Worm (Caenorhabditis elegans) whole organism, mixed stage, embryonic: ENCODE results near the gene uggt-1.

Experiments used
- blmp-1 ChIP-seq: fragments of 150-350 bp; optimal IDR thresholded peaks from 2 replicates; lab custom pipeline; 2014; ENCODE audit warnings: missing biosample characterization, missing genetic modification characterization
- unc-62 ChIP-seq: fragments of 150-350 bp; optimal IDR thresholded peaks from 2 replicates; lab custom pipeline; 2014; ENCODE audit warnings: missing biosample characterization, missing genetic modification reagents, missing genetic modification characterization
- ztf-11 ChIP-seq: fragments of 150-350 bp; optimal IDR thresholded peaks from 2 replicates; lab custom pipeline; 2014; ENCODE audit warnings: missing biosample characterization, missing genetic modification characterization

DNA sequence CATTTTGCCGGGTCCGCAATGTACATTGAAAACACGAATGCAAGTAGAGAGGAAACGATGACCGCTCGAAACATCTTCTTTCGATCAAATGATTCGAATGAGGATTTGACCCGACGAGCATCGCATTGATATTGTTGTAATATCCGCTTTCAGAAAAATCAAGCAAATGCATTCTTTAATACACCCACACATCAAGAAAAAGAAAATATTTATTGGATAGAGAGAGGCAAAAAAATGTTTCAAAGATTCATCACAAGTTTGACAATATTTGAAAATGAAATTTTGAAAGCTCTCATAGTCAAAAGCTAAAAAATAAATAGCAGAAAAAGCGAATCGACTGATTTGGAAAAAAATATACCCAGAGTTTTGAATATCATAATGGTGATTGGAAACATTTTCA is 5.3 kb downstream of the uggt-1 start, which contains the start of gene try-14:
- no peak for TF ChIP-seq ztf-11
- no peak for TF ChIP-seq blmp-1 (tag; lab: Kevin White, UChicago)
- TF ChIP-seq unc-62: no peak
